Worm (Caenorhabditis elegans): Measurements from ENCODE around the gene K07C5.3.

DNA sequence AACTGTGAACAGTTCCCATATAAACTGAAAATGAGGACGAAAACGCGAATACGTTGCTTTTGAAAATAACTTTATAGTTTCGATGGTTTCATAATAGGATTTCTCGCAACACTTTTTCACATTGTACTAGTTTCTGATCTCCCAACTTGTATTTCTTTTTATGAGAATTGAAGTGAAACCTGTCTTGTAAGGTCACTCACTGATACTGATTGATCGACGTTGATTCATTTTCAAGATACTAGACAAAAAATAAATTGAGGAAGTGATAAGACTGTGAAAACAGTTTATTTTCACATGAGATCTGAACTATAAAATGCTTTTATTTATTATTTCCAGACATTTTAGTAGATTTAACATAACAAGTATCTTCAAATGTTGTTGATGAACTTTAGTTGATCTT is 44.6 kb downstream of the K07C5.3 start:
- no peak for TF ChIP-seq ces-1 (GFP tag; optimal IDR thresholded peaks at IDR 0.05)
- TF ChIP-seq nhr-237 (tag; optimal IDR thresholded peaks at IDR 0.05) = no peak
- no peak for TF ChIP-seq nhr-28 (tag; optimal IDR thresholded peaks at IDR 0.05)
- TF ChIP-seq M03D4.4 (tag; optimal IDR thresholded peaks at IDR 0.05) = no peak
- no peak for TF ChIP-seq unc-39 (tag; optimal IDR thresholded peaks at IDR 0.05)
- no peak for TF ChIP-seq unc-62 (GFP tag; optimal IDR thresholded peaks at IDR 0.05)
- TF ChIP-seq lsy-2 (tag; optimal IDR thresholded peaks at IDR 0.05) = no peak
- TF ChIP-seq hlh-1 (tag; optimal IDR thresholded peaks at IDR 0.05) = no peak
- no peak for TF ChIP-seq blmp-1 (tag; optimal IDR thresholded peaks at IDR 0.05)
- TF ChIP-seq cnd-1 (tag; optimal IDR thresholded peaks at IDR 0.05) = no peak
- TF ChIP-seq nhr-76 (tag; optimal IDR thresholded peaks at IDR 0.05) = no peak
- TF ChIP-seq ztf-11 (tag; optimal IDR thresholded peaks at IDR 0.05) = no peak

Data from whole organism, mixed stage, embryonic.